Worm (Caenorhabditis elegans): ENCODE results near the gene T05C12.4.

DNA sequence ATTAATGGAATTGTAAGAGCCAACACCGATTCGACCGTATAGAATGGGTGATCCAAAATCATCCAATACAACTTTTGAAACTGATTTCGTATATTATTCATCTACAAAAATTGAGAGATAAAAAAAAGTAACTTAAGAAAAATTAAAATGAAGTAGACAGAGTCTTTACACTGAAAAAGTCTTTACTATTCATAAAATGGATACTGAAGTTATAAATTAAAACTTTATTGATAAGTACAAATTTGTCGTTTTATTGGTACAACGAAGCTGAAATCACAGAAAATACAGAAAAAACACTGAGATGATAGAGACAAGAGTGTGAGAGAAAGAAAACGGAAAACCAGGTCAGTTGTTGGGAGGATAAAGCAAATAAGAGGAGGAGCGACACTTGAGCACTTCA is 34.2 kb upstream of the T05C12.4 start, which contains the start of gene M110.10:
- TF ChIP-seq pes-1 (GFP tag; IDR thresholded peaks at IDR 0.05) (no peak), flt-1 (GFP tag; IDR thresholded peaks at IDR 0.05) (no peak), B0310.2 (tag; optimal IDR thresholded peaks at IDR 0.05) (no peak), tbx-37 (GFP tag; conservative IDR thresholded peaks at IDR 0.05) (no peak), scrt-1 (GFP tag; IDR thresholded peaks at IDR 0.05) (no peak), hmbx-1 (tag; optimal IDR thresholded peaks at IDR 0.05) (no peak), tra-4 (tag; optimal IDR thresholded peaks at IDR 0.05) (no peak), aly-1 (tag; optimal IDR thresholded peaks at IDR 0.05) (no peak), ama-1 (optimal IDR thresholded peaks at IDR 0.05) (no peak)

Measured in whole organism, early embryonic.